Worm (Caenorhabditis elegans): ENCODE results near the gene C14A4.6.

- no peak for TF ChIP-seq lin-13 (tag; optimal IDR thresholded peaks at IDR 0.05)
- no peak for TF ChIP-seq unc-39 (tag; optimal IDR thresholded peaks at IDR 0.05)
- TF ChIP-seq sptf-1 (tag; optimal IDR thresholded peaks at IDR 0.05): no peak
- no peak for TF ChIP-seq elt-3 (tag; optimal IDR thresholded peaks at IDR 0.05)
- no peak for TF ChIP-seq elt-1 (tag; optimal IDR thresholded peaks at IDR 0.05; ENCODE audit: borderline replicate concordance, insufficient read depth)
- TF ChIP-seq cnd-1 (tag; optimal IDR thresholded peaks at IDR 0.05): no peak
Measured at ce11 chrII:10643403-10643802, 48.8 kb upstream of the C14A4.6 start, which contains the start of gene M28.4.
